Worm (Caenorhabditis elegans) whole organism, dauer: ENCODE results near the gene T05A8.3.

Experiments used
- unc-62 ChIP-seq: sonication (generic microtip); optimal IDR thresholded peaks from 2 replicates; lab custom pipeline; 2017; ENCODE audit warnings: missing biosample characterization, missing genetic modification reagents, missing genetic modification characterization

The T05A8.3 gene

ce11 chrII:2736938-2737337 is 19.7 kb upstream of the T05A8.3 start:
- no peak for TF ChIP-seq unc-62

ce11 chrII:2736156-2736728 is 19.0 kb upstream of the T05A8.3 start, which contains the start of gene T05A8.8:
TSS of gene T05A8.8 (plus strand) at chrII:2736678.
- TF ChIP-seq unc-62: no peak

ce11 chrII:2735644-2736043 is 18.4 kb upstream of the T05A8.3 start:
- no peak for TF ChIP-seq unc-62

ce11 chrII:2735192-2735591 is 18.0 kb upstream of the T05A8.3 start, which contains the start of gene wdr-31:
TSS of gene wdr-31 (minus strand) at chrII:2735292.
- TF ChIP-seq unc-62: no peak

ce11 chrII:2734735-2735134 is 17.5 kb upstream of the T05A8.3 start:
- no peak for TF ChIP-seq unc-62

ce11 chrII:2734266-2734665 is 17.0 kb upstream of the T05A8.3 start:
- no peak for TF ChIP-seq unc-62

- TF ChIP-seq unc-62: no peak
Measured at ce11 chrII:2730647-2731046, 13.4 kb upstream of the T05A8.3 start.

ce11 chrII:2726774-2727173 is 9.5 kb upstream of the T05A8.3 start:
- no peak for TF ChIP-seq unc-62

- no peak for TF ChIP-seq unc-62
Measured at ce11 chrII:2725561-2725960, 8.3 kb upstream of the T05A8.3 start, which contains the start of the genes T05A8.11 and nep-2. TSS of gene T05A8.11 (minus strand) at chrII:2725661. TSS of gene nep-2 (minus strand) at chrII:2725752.

- TF ChIP-seq unc-62: no peak
Measured at ce11 chrII:2721992-2722391, 4.8 kb upstream of the T05A8.3 start.

- TF ChIP-seq unc-62: no peak
Measured at ce11 chrII:2719212-2719611, 2.0 kb upstream of the T05A8.3 start.

ce11 chrII:2710919-2711318 is 6.3 kb downstream of the T05A8.3 start, which contains the start of gene T05A8.2:
TSS of gene T05A8.2 (minus strand) at chrII:2711019.
- no peak for TF ChIP-seq unc-62

ce11 chrII:2709942-2710341 is 7.3 kb downstream of the T05A8.3 start, which contains the start of gene T05A8.1:
TSS of gene T05A8.1 (minus strand) at chrII:2710042.
- no peak for TF ChIP-seq unc-62

ce11 chrII:2707872-2708271 is 9.4 kb downstream of the T05A8.3 start, which contains the start of gene Y47G7B.2:
TSS of gene Y47G7B.2 (minus strand) at chrII:2708014.
- no peak for TF ChIP-seq unc-62

ce11 chrII:2705200-2705599 is 12.0 kb downstream of the T05A8.3 start, which contains the start of gene srh-128:
TSS of gene srh-128 (minus strand) at chrII:2705300.
- TF ChIP-seq unc-62: no peak

ce11 chrII:2702757-2703156 is 14.5 kb downstream of the T05A8.3 start, which contains the start of gene sri-60:
TSS of gene sri-60 (minus strand) at chrII:2702857.
- TF ChIP-seq unc-62: no peak

ce11 chrII:2700229-2700628 is 17.0 kb downstream of the T05A8.3 start, which contains the start of gene sri-61:
TSS of gene sri-61 (minus strand) at chrII:2700329.
- no peak for TF ChIP-seq unc-62

- TF ChIP-seq unc-62: no peak
Measured at ce11 chrII:2698378-2698777, 18.9 kb downstream of the T05A8.3 start, which contains the start of gene sri-62. TSS of gene sri-62 (minus strand) at chrII:2698478.
